Worm (Caenorhabditis elegans): Measurements from ENCODE around the gene K04C1.2.

DNA sequence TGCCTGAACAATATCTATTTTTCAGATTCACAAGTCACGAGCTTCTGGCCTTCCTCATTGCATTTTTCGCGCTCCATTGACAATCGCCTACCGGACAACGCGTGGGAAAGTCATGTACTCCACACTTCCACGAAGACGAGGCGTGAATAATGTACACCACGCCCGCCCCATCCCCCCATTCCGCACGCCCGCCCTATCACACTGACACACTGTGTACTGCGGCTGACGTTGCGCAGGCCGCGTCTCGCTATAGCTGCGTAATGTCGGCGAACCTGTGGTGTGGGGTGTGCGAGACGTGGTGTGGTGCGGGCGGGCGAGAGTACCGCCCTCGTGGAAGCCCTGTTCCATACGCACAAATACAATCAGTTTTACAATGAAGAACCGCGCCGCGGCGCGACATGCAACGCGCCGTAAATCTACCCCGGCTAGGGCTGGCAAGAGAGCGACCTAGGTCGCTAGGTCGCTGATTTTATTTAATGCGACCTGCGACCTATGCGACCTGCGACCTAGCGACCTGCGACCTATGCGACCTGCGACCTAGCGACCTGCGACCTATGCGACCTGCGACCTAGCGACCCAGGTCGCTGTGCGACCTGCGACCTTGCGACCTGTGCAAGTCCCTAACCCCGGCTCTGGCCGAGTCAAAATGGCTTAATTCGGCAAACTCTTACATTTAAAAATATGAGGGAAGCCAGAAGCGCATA lies 2.2 kb upstream of the K04C1.2 start:
- TF ChIP-seq pqm-1 (tag; optimal IDR thresholded peaks at IDR 0.05) (no peak), unc-130 (tag; optimal IDR thresholded peaks at IDR 0.05) (no peak), lir-3 (tag; optimal IDR thresholded peaks at IDR 0.05; ENCODE audit: poor library complexity) (no peak), unc-62 (GFP tag; optimal IDR thresholded peaks at IDR 0.05) (no peak), xbp-1 (tag; optimal IDR thresholded peaks at IDR 0.05) (no peak)
